Fruit fly (Drosophila melanogaster) whole organism, embryonic: ENCODE data around the gene Tao.
A peak's percentile ranks its signal among the peaks of the same experiment; 100 is the strongest.

Experiments
- Ada2b ChIP-seq: fragments of 200-800 bp; sonication (Bioruptor generic); IDR thresholded peaks from 2 replicates; pipeline ENCODE4 v1.3.6; 2022; ENCODE audit warnings: missing biosample characterization, missing genetic modification characterization
- Adf1 ChIP-seq: fragments of 200-800 bp; sonication (Bioruptor generic); IDR thresholded peaks from 2 replicates; pipeline ENCODE4 v1.3.6; 2022; ENCODE audit warnings: missing biosample characterization, missing genetic modification characterization
- CG10209 ChIP-seq: fragments of 200-800 bp; sonication (Bioruptor generic); optimal IDR thresholded peaks from 3 replicates; lab custom pipeline; 2017; ENCODE audit warnings: missing biosample characterization, mild to moderate bottlenecking, missing genetic modification characterization, missing genetic modification reagents
- CG12155 ChIP-seq: fragments of 200-800 bp; sonication (Bioruptor generic); optimal IDR thresholded peaks from 3 replicates; lab custom pipeline; 2016; ENCODE audit warnings: missing biosample characterization, missing genetic modification characterization
- CG12659 ChIP-seq: fragments of 200-800 bp; sonication (Bioruptor generic); optimal IDR thresholded peaks from 3 replicates; lab custom pipeline; 2017; ENCODE audit warnings: mild to moderate bottlenecking, missing biosample characterization, missing genetic modification reagents, missing genetic modification characterization
- CG13775 ChIP-seq: fragments of 200-800 bp; sonication (Bioruptor generic); optimal IDR thresholded peaks from 3 replicates; lab custom pipeline; 2017; ENCODE audit warnings: missing biosample characterization, mild to moderate bottlenecking, missing genetic modification characterization
- CG14050 ChIP-seq: fragments of 200-800 bp; sonication (Bioruptor generic); IDR thresholded peaks from 3 replicates; pipeline ENCODE4 v1.3.6; 2022; ENCODE audit warnings: missing biosample characterization, missing genetic modification characterization
- CG14965 ChIP-seq: fragments of 200-800 bp; sonication (Bioruptor generic); optimal IDR thresholded peaks from 2 replicates; lab custom pipeline; 2016; ENCODE audit warnings: missing biosample characterization, missing genetic modification characterization, borderline replicate concordance
- CG1602 ChIP-seq: fragments of 200-800 bp; sonication (Bioruptor generic); optimal IDR thresholded peaks from 3 replicates; lab custom pipeline; 2016; ENCODE audit warnings: missing biosample characterization, missing genetic modification characterization
- CG1647 ChIP-seq: fragments of 200-800 bp; sonication (Bioruptor generic); optimal IDR thresholded peaks from 3 replicates; lab custom pipeline; 2016; ENCODE audit warnings: missing biosample characterization, missing genetic modification characterization
- CG17186 ChIP-seq: fragments of 200-800 bp; sonication (Bioruptor generic); optimal IDR thresholded peaks from 3 replicates; lab custom pipeline; 2017; ENCODE audit warnings: missing biosample characterization, missing genetic modification reagents, missing genetic modification characterization
- CG17912 ChIP-seq: fragments of 200-800 bp; sonication (Bioruptor generic); optimal IDR thresholded peaks from 2 replicates; lab custom pipeline; 2018; ENCODE audit warnings: missing biosample characterization, mild to moderate bottlenecking, missing genetic modification characterization
- CG18599 ChIP-seq: fragments of 200-800 bp; sonication (Bioruptor generic); optimal IDR thresholded peaks from 3 replicates; lab custom pipeline; 2017; ENCODE audit warnings: missing biosample characterization, missing genetic modification characterization, mild to moderate bottlenecking, moderate library complexity, missing genetic modification reagents
- CG2889 ChIP-seq: fragments of 200-800 bp; sonication (Bioruptor generic); IDR thresholded peaks from 3 replicates; pipeline ENCODE4 v1.3.6; 2022; ENCODE audit warnings: missing biosample characterization, missing genetic modification characterization
- CG4730 ChIP-seq: fragments of 200-800 bp; sonication (Bioruptor generic); IDR thresholded peaks from 2 replicates; pipeline ENCODE4 v1.3.6; 2022; ENCODE audit warnings: missing biosample characterization, missing genetic modification characterization
- CG8089 ChIP-seq: fragments of 200-800 bp; sonication (Bioruptor generic); optimal IDR thresholded peaks from 3 replicates; lab custom pipeline; 2016; ENCODE audit warnings: missing biosample characterization, missing genetic modification characterization
- CG8765 ChIP-seq: fragments of 200-800 bp; sonication (Bioruptor generic); IDR thresholded peaks from 2 replicates; pipeline ENCODE4 v1.3.6; 2022; ENCODE audit warnings: missing biosample characterization, missing genetic modification characterization
- CG8924 ChIP-seq: fragments of 200-800 bp; optimal IDR thresholded peaks from 3 replicates; lab custom pipeline; 2019; ENCODE audit warnings: missing biosample characterization, mild to moderate bottlenecking, missing genetic modification characterization, moderate library complexity
- CkIIα-i1 ChIP-seq: fragments of 200-800 bp; sonication (Bioruptor generic); IDR thresholded peaks from 2 replicates; pipeline ENCODE4 v1.3.6; 2022; ENCODE audit warnings: missing biosample characterization, missing genetic modification characterization
- Dll ChIP-seq: fragments of 200-800 bp; sonication (Bioruptor generic); IDR thresholded peaks from 4 replicates; pipeline ENCODE4 v1.3.6; 2022; ENCODE audit warnings: missing biosample characterization, missing genetic modification characterization; ENCODE audit not compliant: partially characterized antibody
- E2f2 ChIP-seq: fragments of 200-800 bp; sonication (Bioruptor generic); IDR thresholded peaks from 2 replicates; pipeline ENCODE4 v1.3.6; 2022; ENCODE audit warnings: missing biosample characterization, missing genetic modification characterization
- Lim3 ChIP-seq: fragments of 200-800 bp; sonication (Bioruptor generic); IDR thresholded peaks from 2 replicates; pipeline ENCODE4 v1.3.6; 2022; ENCODE audit warnings: missing biosample characterization, missing genetic modification characterization
- Mes4 ChIP-seq: fragments of 200-800 bp; sonication (Bioruptor generic); optimal IDR thresholded peaks from 2 replicates; lab custom pipeline; 2016; ENCODE audit warnings: missing biosample characterization, missing genetic modification characterization
- Oaz ChIP-seq: fragments of 200-800 bp; sonication (Bioruptor generic); IDR thresholded peaks from 2 replicates; pipeline ENCODE4 v1.3.6; 2022; ENCODE audit warnings: missing biosample characterization, missing genetic modification characterization
- Scr ChIP-seq: fragments of 200-800 bp; sonication (Bioruptor generic); IDR thresholded peaks from 2 replicates; pipeline ENCODE4 v1.3.6; 2022; ENCODE audit warnings: missing biosample characterization, missing genetic modification characterization; ENCODE audit not compliant: partially characterized antibody
- Side ChIP-seq: fragments of 200-800 bp; sonication (Bioruptor generic); optimal IDR thresholded peaks from 2 replicates; lab custom pipeline; 2016; ENCODE audit warnings: missing biosample characterization, missing genetic modification characterization
- Six4 ChIP-seq: fragments of 200-800 bp; sonication (Bioruptor generic); optimal IDR thresholded peaks from 2 replicates; lab custom pipeline; 2016; ENCODE audit warnings: missing biosample characterization, missing genetic modification characterization
- Sox100B ChIP-seq: fragments of 200-800 bp; sonication (Bioruptor generic); optimal IDR thresholded peaks from 3 replicates; lab custom pipeline; 2018; ENCODE audit warnings: missing biosample characterization, mild to moderate bottlenecking, missing genetic modification characterization
- Sox102F ChIP-seq: fragments of 200-800 bp; sonication (Bioruptor generic); optimal IDR thresholded peaks from 2 replicates; lab custom pipeline; 2018; ENCODE audit warnings: missing biosample characterization, mild to moderate bottlenecking, missing genetic modification characterization, moderate library complexity
- Sry-δ ChIP-seq: fragments of 200-800 bp; sonication (Bioruptor generic); optimal IDR thresholded peaks from 2 replicates; lab custom pipeline; 2016; ENCODE audit warnings: missing biosample characterization, missing genetic modification characterization
- TFAM ChIP-seq: fragments of 200-800 bp; sonication (Bioruptor generic); optimal IDR thresholded peaks from 2 replicates; lab custom pipeline; 2017; ENCODE audit warnings: missing biosample characterization, missing genetic modification characterization, inconsistent platforms
- abd-A ChIP-seq: fragments of 200-800 bp; sonication (Bioruptor generic); optimal IDR thresholded peaks from 3 replicates; lab custom pipeline; 2019; ENCODE audit warnings: missing biosample characterization, mild to moderate bottlenecking, missing genetic modification characterization, moderate library complexity
- dati ChIP-seq: fragments of 200-800 bp; sonication (Bioruptor generic); IDR thresholded peaks from 2 replicates; pipeline ENCODE4 v1.3.6; 2022; ENCODE audit warnings: missing biosample characterization, missing genetic modification characterization
- dysf ChIP-seq: fragments of 200-800 bp; sonication (Bioruptor generic); IDR thresholded peaks from 3 replicates; pipeline ENCODE4 v1.3.6; 2022; ENCODE audit warnings: missing biosample characterization, missing genetic modification characterization
- exex ChIP-seq: fragments of 200-800 bp; sonication (Bioruptor generic); optimal IDR thresholded peaks from 4 replicates; lab custom pipeline; 2018; ENCODE audit warnings: missing biosample characterization, mild to moderate bottlenecking, missing genetic modification characterization, moderate library complexity
- ftz-f1 ChIP-seq: fragments of 200-800 bp; sonication (Bioruptor generic); optimal IDR thresholded peaks from 2 replicates; lab custom pipeline; 2016; ENCODE audit warnings: missing biosample characterization, missing genetic modification characterization
- grn ChIP-seq: fragments of 200-800 bp; sonication (Bioruptor generic); optimal IDR thresholded peaks from 3 replicates; lab custom pipeline; 2017; ENCODE audit warnings: missing biosample characterization, missing genetic modification characterization
- gsb ChIP-seq: fragments of 200-800 bp; sonication (Bioruptor generic); IDR thresholded peaks from 2 replicates; pipeline ENCODE4 v1.3.6; 2022; ENCODE audit warnings: missing biosample characterization, missing genetic modification characterization
- ham ChIP-seq: fragments of 200-800 bp; sonication (Bioruptor generic); IDR thresholded peaks from 2 replicates; pipeline ENCODE4 v1.3.6; 2022; ENCODE audit warnings: missing biosample characterization, missing genetic modification characterization
- hbn ChIP-seq: fragments of 200-800 bp; sonication (Bioruptor generic); IDR thresholded peaks from 2 replicates; pipeline ENCODE4 v1.3.6; 2022; ENCODE audit warnings: missing biosample characterization, missing genetic modification characterization; ENCODE audit not compliant: partially characterized antibody
- knrl ChIP-seq: fragments of 200-800 bp; sonication (Bioruptor generic); IDR thresholded peaks from 3 replicates; pipeline ENCODE4 v1.3.6; 2022; ENCODE audit warnings: missing biosample characterization, missing genetic modification characterization; ENCODE audit not compliant: partially characterized antibody
- maf-S ChIP-seq: fragments of 200-800 bp; sonication (Bioruptor generic); optimal IDR thresholded peaks from 2 replicates; lab custom pipeline; 2016; ENCODE audit warnings: missing biosample characterization, missing genetic modification characterization
- mld ChIP-seq: fragments of 200-800 bp; sonication (Bioruptor generic); IDR thresholded peaks from 3 replicates; pipeline ENCODE4 v1.3.6; 2022; ENCODE audit warnings: missing biosample characterization, missing genetic modification characterization; ENCODE audit not compliant: partially characterized antibody
- phol ChIP-seq: fragments of 200-800 bp; sonication (Bioruptor generic); optimal IDR thresholded peaks from 3 replicates; lab custom pipeline; 2018; ENCODE audit warnings: missing biosample characterization, mild to moderate bottlenecking, missing genetic modification characterization, moderate library complexity
- psq ChIP-seq: fragments of 200-800 bp; sonication (Bioruptor generic); optimal IDR thresholded peaks from 2 replicates; lab custom pipeline; 2017; ENCODE audit warnings: missing biosample characterization, missing genetic modification characterization
- sr ChIP-seq: fragments of 200-800 bp; sonication (Bioruptor generic); IDR thresholded peaks from 3 replicates; pipeline ENCODE4 v1.3.6; 2022; ENCODE audit warnings: missing biosample characterization, missing genetic modification characterization
- trem ChIP-seq: fragments of 200-800 bp; optimal IDR thresholded peaks from 3 replicates; lab custom pipeline; 2019; ENCODE audit warnings: missing biosample characterization, mild to moderate bottlenecking, missing genetic modification characterization, moderate library complexity
- wek ChIP-seq: fragments of 200-800 bp; sonication (Bioruptor generic); optimal IDR thresholded peaks from 3 replicates; lab custom pipeline; 2018; ENCODE audit warnings: missing biosample characterization, mild to moderate bottlenecking, missing genetic modification characterization, moderate library complexity
- zfh2 ChIP-seq: fragments of 200-800 bp; sonication (Bioruptor generic); optimal IDR thresholded peaks from 2 replicates; lab custom pipeline; 2016; ENCODE audit warnings: missing biosample characterization, missing genetic modification characterization

Tao gene

DNA sequence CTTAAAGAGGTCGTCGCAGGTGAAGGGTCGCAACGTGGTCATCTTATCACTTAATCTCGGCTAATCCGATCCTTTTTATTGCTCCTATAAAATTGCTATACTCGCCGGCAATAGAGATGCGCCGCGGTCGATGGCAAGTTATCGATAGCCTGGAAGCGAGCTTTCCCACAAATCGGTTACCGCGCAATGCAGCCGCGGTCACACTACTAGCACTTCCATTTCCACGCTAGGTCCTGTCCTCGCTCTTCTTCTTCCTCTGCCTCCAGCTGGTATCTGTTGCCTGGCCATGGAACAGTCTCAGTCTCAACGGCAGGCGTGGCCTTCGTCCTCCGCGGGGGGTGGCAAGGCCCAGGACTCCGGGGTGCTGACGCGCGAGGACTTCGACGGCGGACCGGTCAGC lies 43.3 kb upstream of the Tao start, which contains the start of the genes Naa20A and MKP-4 (continued):
- no peak for TF ChIP-seq TFAM (GFP tag; lab: Kevin White, UChicago)
- no peak for TF ChIP-seq exex (tag; lab: Kevin White, UChicago)
- peak; percentile 76; the same call in 2 of the 3 replicates for TF ChIP-seq mld (GFP tag; lab: Robert Waterston, UW)
- TF ChIP-seq CG12155 (GFP tag; lab: Kevin White, UChicago), result no peak
- TF ChIP-seq maf-S (GFP tag; lab: Kevin White, UChicago), result no peak
- TF ChIP-seq zfh2 (GFP tag; lab: Kevin White, UChicago), result no peak
- peak; percentile 36 for TF ChIP-seq CG12659 (GFP tag; lab: Kevin White, UChicago)
- TF ChIP-seq CG10209, result no peak
- TF ChIP-seq trem (tag; lab: Kevin White, UChicago), result peak; percentile 26
- peak; percentile 61; the same call in 1 of the 2 replicates for TF ChIP-seq E2f2
- no peak for TF ChIP-seq abd-A (tag; lab: Kevin White, UChicago)
- TF ChIP-seq wek (GFP tag; lab: Kevin White, UChicago), result no peak
- TF ChIP-seq gsb (GFP tag; lab: Robert Waterston, UW), result no peak
- no peak for TF ChIP-seq CG1602 (GFP tag; lab: Kevin White, UChicago)
- TF ChIP-seq CG14965 (GFP tag; lab: Kevin White, UChicago), result no peak
- peak; percentile 67 for TF ChIP-seq hbn (GFP tag; lab: Robert Waterston, UW)
- TF ChIP-seq Mes4 (GFP tag; lab: Kevin White, UChicago), result no peak
- TF ChIP-seq Oaz (GFP tag; lab: Robert Waterston, UW), result no peak
- peak; percentile 75 for TF ChIP-seq CG17186
- no peak for TF ChIP-seq Six4 (GFP tag; lab: Kevin White, UChicago)
- no peak for TF ChIP-seq Adf1 (GFP tag; lab: Robert Waterston, UW)
- no peak for TF ChIP-seq ham (GFP tag; lab: Robert Waterston, UW)
- no peak for TF ChIP-seq grn (GFP tag; lab: Kevin White, UChicago)
- no peak for TF ChIP-seq CG18599
- TF ChIP-seq Sox102F, result no peak
- TF ChIP-seq phol (tag; lab: Kevin White, UChicago), result peak; percentile 12
- no peak for TF ChIP-seq CkIIα-i1
- TF ChIP-seq Lim3 (GFP tag; lab: Robert Waterston, UW), result no peak
- no peak for TF ChIP-seq CG14050
- no peak for TF ChIP-seq psq (GFP tag; lab: Kevin White, UChicago)

DNA sequence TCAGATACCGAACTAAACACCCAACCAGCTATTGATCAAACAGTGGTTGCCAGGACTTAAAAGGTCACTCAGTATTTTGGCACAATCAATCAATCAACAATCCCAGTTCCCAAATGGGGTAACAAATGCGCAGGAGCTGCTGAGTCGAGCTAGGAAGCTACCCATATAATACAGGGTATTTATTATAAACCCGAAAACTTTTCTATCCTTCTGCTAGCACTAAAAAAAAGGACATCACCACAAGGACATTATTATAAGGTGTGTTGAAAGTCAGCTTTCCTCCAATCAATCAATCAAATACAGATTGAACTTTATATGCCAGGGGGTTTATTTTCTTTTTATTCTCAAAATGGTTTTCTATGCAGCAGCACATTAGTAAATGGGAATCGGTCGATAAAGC lies 41.5 kb upstream of the Tao start, which contains the start of gene CG14221:
Gene CG14221, minus strand, starts transcription at position 101 of the 400 bp plus-strand sequence.
- TF ChIP-seq Ada2b (GFP tag; lab: Robert Waterston, UW), result no peak
- no peak for TF ChIP-seq exex (tag; lab: Kevin White, UChicago)
- TF ChIP-seq Side (GFP tag; lab: Kevin White, UChicago), result no peak
- no peak for TF ChIP-seq knrl (GFP tag; lab: Robert Waterston, UW)
- no peak for TF ChIP-seq CG2889 (GFP tag; lab: Robert Waterston, UW)
- TF ChIP-seq, all 482 proteins: peak for 0

DNA sequence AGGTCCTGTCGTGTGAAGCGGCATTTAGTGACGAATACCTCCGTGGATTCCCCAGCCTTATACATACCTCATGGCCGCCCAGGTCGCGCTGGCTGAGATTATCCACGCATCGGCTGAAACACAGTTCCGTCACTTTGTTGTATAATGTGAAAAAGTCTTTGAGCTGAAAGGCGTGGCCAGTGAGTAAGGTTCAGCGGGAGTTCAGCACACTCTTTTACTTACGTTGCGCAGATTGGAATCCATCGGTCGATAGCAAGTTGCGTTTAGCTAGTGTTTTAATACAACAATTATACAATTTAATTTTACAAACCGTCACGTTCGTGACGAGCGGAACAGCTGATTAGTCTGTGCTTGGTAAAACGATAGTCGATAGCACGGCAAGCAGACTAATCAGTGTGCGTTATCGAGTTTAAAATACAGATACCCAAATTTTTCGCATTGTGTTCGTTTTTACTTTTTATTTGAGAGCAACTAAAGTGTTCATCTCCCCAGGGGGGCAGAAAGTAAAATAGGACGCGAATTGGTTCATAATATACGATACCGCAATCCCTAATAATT lies 38.7 kb upstream of the Tao start, which contains the start of the genes Pstk and Tim9b:
Gene Pstk, minus strand, starts transcription at position 355 of the 558 bp plus-strand sequence.
Gene Tim9b, minus strand, starts transcription at position 355 of the 558 bp plus-strand sequence.
- TF ChIP-seq CG8089, result no peak
- no peak for TF ChIP-seq Sox100B (GFP tag; lab: Kevin White, UChicago)
- TF ChIP-seq dati (GFP tag; lab: Robert Waterston, UW), result no peak
- TF ChIP-seq CG8765 (GFP tag; lab: Robert Waterston, UW), result no peak
- TF ChIP-seq Side (GFP tag; lab: Kevin White, UChicago), result no peak
- no peak for TF ChIP-seq CG8924 (tag; lab: Kevin White, UChicago)
- no peak for TF ChIP-seq zfh2 (GFP tag; lab: Kevin White, UChicago)
- no peak for TF ChIP-seq sr (GFP tag; lab: Robert Waterston, UW)
- TF ChIP-seq CG13775, result no peak
- no peak for TF ChIP-seq CG4730
- no peak for TF ChIP-seq dysf (GFP tag; lab: Robert Waterston, UW)
- TF ChIP-seq Dll (GFP tag; lab: Robert Waterston, UW), result peak; percentile 49; the same call in 3 of the 4 replicates
- peak; percentile 21 for TF ChIP-seq Sry-δ (GFP tag; lab: Kevin White, UChicago)
- TF ChIP-seq Scr (GFP tag; lab: Robert Waterston, UW), result peak; percentile 64
- TF ChIP-seq ftz-f1 (GFP tag; lab: Kevin White, UChicago), result no peak
- no peak for TF ChIP-seq CG1647
- TF ChIP-seq grn (GFP tag; lab: Kevin White, UChicago), result no peak
- TF ChIP-seq CG17912 (GFP tag; lab: Kevin White, UChicago), result no peak
